Fruit fly (Drosophila melanogaster) whole organism: Measurements from ENCODE around the gene Nca.

Source experiments
- Dll ChIP-seq: fragments of >200 bp; optimal IDR thresholded peaks from 2 replicates; lab custom pipeline; 2017
- EcR ChIP-seq, 2 experiments: fragments of >200 bp; optimal IDR thresholded peaks; 2 replicates each; lab custom pipeline; 2017; ENCODE audit warnings: missing biosample characterization in 2 of 2, missing genetic modification characterization in 2 of 2, missing genetic modification reagents in 2 of 2
- pan ChIP-seq: fragments of >200 bp; optimal IDR thresholded peaks from 2 replicates; lab custom pipeline; 2017
- usp ChIP-seq: fragments of >200 bp; optimal IDR thresholded peaks from 2 replicates; lab custom pipeline; 2017; ENCODE audit warnings: missing biosample characterization, missing genetic modification characterization, mixed read lengths

- TF ChIP-seq pan (lab: Kevin White, UChicago) (no peak), Dll (no peak), EcR (GFP tag; optimal IDR thresholded peaks at IDR 0.05; lab: Kevin White, UChicago) (no peak), usp (GFP tag; lab: Kevin White, UChicago) (no peak)
These were observed 13.5 kb downstream of the Nca start, which contains the start of gene kug for dm6 chr3L:20005033-20005782.
